Worm (Caenorhabditis elegans) whole organism, L4 larva: ENCODE data around the gene eat-4.

Experiments used
- D1046.2 ChIP-seq: fragments of 200-800 bp; sonication (Bioruptor generic); IDR thresholded peaks from 2 replicates; pipeline ENCODE4 v1.3.6; 2022; ENCODE audit warnings: missing genetic modification characterization, missing compliant biosample characterization
- F10B5.3 ChIP-seq: sonication (generic microtip); optimal IDR thresholded peaks from 2 replicates; lab custom pipeline; 2016; ENCODE audit warnings: mild to moderate bottlenecking, missing genetic modification characterization, missing compliant biosample characterization
- F26F4.8 ChIP-seq: fragments of 200-800 bp; sonication (Bioruptor generic); conservative IDR thresholded peaks from 2 replicates; pipeline ENCODE4 v1.3.6; 2022; ENCODE audit warnings: missing genetic modification characterization, missing compliant biosample characterization
- F44E2.7 ChIP-seq: fragments of 200-800 bp; sonication (Bioruptor generic); IDR thresholded peaks from 2 replicates; pipeline ENCODE4 v2.1.2; 2022; ENCODE audit warnings: missing genetic modification characterization, missing compliant biosample characterization
- F49E8.2 ChIP-seq: sonication (generic microtip); optimal IDR thresholded peaks from 2 replicates; lab custom pipeline; 2016; ENCODE audit warnings: missing compliant biosample characterization, mild to moderate bottlenecking, missing genetic modification characterization, borderline replicate concordance
- Y105C5A.15 ChIP-seq: fragments of 200-800 bp; sonication (Bioruptor generic); IDR thresholded peaks from 2 replicates; pipeline ENCODE4 v1.3.6; 2022; ENCODE audit warnings: missing genetic modification characterization, missing compliant biosample characterization
- Y5F2A.4 ChIP-seq: fragments of 200-800 bp; sonication (Bioruptor generic); optimal IDR thresholded peaks from 2 replicates; lab custom pipeline; 2018; ENCODE audit warnings: mild to moderate bottlenecking, missing genetic modification characterization, missing compliant biosample characterization
- ZK546.5 ChIP-seq, 2 experiments: sonication (generic microtip); optimal IDR thresholded peaks; 2 replicates each; lab custom pipeline; 2017; ENCODE audit warnings: missing biosample characterization in 2 of 2, missing genetic modification characterization in 2 of 2
- aha-1 ChIP-seq: fragments of 150-350 bp; peaks from one replicate; lab custom pipeline; 2014; ENCODE audit warnings: missing biosample characterization, missing genetic modification characterization
- ceh-20 ChIP-seq: fragments of 200-800 bp; sonication (Bioruptor generic); IDR thresholded peaks from 2 replicates; pipeline ENCODE4 v1.3.6; 2022; ENCODE audit warnings: missing genetic modification reagents, missing genetic modification characterization, missing compliant biosample characterization
- ceh-28 ChIP-seq: fragments of 150-350 bp; optimal IDR thresholded peaks from 2 replicates; lab custom pipeline; 2014; ENCODE audit warnings: missing biosample characterization, missing genetic modification reagents, missing genetic modification characterization
- ceh-44 ChIP-seq: fragments of 200-800 bp; sonication (Bioruptor generic); IDR thresholded peaks from 2 replicates; pipeline ENCODE4 v1.3.6; 2022; ENCODE audit warnings: missing genetic modification reagents, missing genetic modification characterization, missing compliant biosample characterization
- ceh-62 ChIP-seq: sonication (generic microtip); optimal IDR thresholded peaks from 2 replicates; lab custom pipeline; 2017; ENCODE audit warnings: missing biosample characterization, missing genetic modification characterization
- ceh-82 ChIP-seq: sonication (generic microtip); optimal IDR thresholded peaks from 2 replicates; lab custom pipeline; 2017; ENCODE audit warnings: missing biosample characterization, missing genetic modification characterization
- cey-2 ChIP-seq: sonication (generic microtip); optimal IDR thresholded peaks from 3 replicates; lab custom pipeline; 2017; ENCODE audit warnings: missing genetic modification characterization, mild to moderate bottlenecking, missing compliant biosample characterization, antibody characterized with exemption, borderline replicate concordance; ENCODE audit not compliant: insufficient read depth
- ctbp-1 ChIP-seq: fragments of 200-800 bp; sonication (Bioruptor generic); IDR thresholded peaks from 2 replicates; pipeline ENCODE4 v1.3.6; 2022; ENCODE audit warnings: missing genetic modification reagents, missing genetic modification characterization, missing compliant biosample characterization
- daf-19 ChIP-seq: fragments of 200-800 bp; sonication (Bioruptor generic); conservative IDR thresholded peaks from 2 replicates; pipeline ENCODE4 v1.3.6; 2022; ENCODE audit warnings: missing genetic modification characterization, missing compliant biosample characterization
- dmd-8 ChIP-seq: fragments of 200-800 bp; sonication (Bioruptor generic); IDR thresholded peaks from 2 replicates; pipeline ENCODE4 v1.3.6; 2022; ENCODE audit warnings: missing genetic modification characterization, missing compliant biosample characterization
- fkh-10 ChIP-seq: fragments of 150-350 bp; optimal IDR thresholded peaks from 2 replicates; lab custom pipeline; 2014; ENCODE audit warnings: missing biosample characterization, missing genetic modification reagents, missing genetic modification characterization
- fos-1 ChIP-seq: fragments of 150-350 bp; optimal IDR thresholded peaks from 2 replicates; lab custom pipeline; 2014; ENCODE audit warnings: missing biosample characterization, missing genetic modification characterization
- gei-8 ChIP-seq: fragments of 200-800 bp; sonication (Bioruptor generic); optimal IDR thresholded peaks from 2 replicates; lab custom pipeline; 2018; ENCODE audit warnings: mild to moderate bottlenecking, missing genetic modification characterization, missing compliant biosample characterization
- hmg-1.1 ChIP-seq: fragments of 200-800 bp; sonication (Bioruptor generic); IDR thresholded peaks from 2 replicates; pipeline ENCODE4 v1.3.6; 2022; ENCODE audit warnings: missing genetic modification reagents, missing genetic modification characterization, missing compliant biosample characterization
- lim-7 ChIP-seq: fragments of 200-800 bp; sonication (Bioruptor generic); IDR thresholded peaks from 2 replicates; pipeline ENCODE4 v1.3.6; 2022; ENCODE audit warnings: missing genetic modification characterization, missing compliant biosample characterization
- lin-1 ChIP-seq: fragments of 200-800 bp; sonication (Bioruptor generic); IDR thresholded peaks from 2 replicates; pipeline ENCODE4 v1.3.6; 2022; ENCODE audit warnings: missing genetic modification reagents, missing genetic modification characterization, missing compliant biosample characterization
- lin-15B ChIP-seq: fragments of 150-350 bp; sonication (generic microtip); optimal IDR thresholded peaks from 3 replicates; lab custom pipeline; 2014; ENCODE audit warnings: missing biosample characterization, missing genetic modification characterization
- lin-29 ChIP-seq: fragments of 200-800 bp; sonication (Bioruptor generic); IDR thresholded peaks from 2 replicates; pipeline ENCODE4 v1.3.6; 2022; ENCODE audit warnings: missing genetic modification reagents, missing genetic modification characterization, missing compliant biosample characterization
- mdl-1 ChIP-seq, 2 experiments: fragments of 150-350 bp in 1 of 2; sonication (generic microtip) in 1 of 2; optimal IDR thresholded peaks; 2 replicates each; lab custom pipeline; 2014 to 2017; ENCODE audit warnings: missing biosample characterization in 2 of 2, missing genetic modification characterization in 2 of 2
- mdt-29 ChIP-seq: fragments of 200-800 bp; sonication (Bioruptor generic); IDR thresholded peaks from 2 replicates; pipeline ENCODE4 v1.3.6; 2022; ENCODE audit warnings: missing genetic modification reagents, missing genetic modification characterization, missing compliant biosample characterization
- mep-1 ChIP-seq: fragments of 150-350 bp; sonication (generic microtip); optimal IDR thresholded peaks from 3 replicates; lab custom pipeline; 2014; ENCODE audit warnings: missing biosample characterization, missing genetic modification characterization
- nhr-102 ChIP-seq: sonication (generic microtip); optimal IDR thresholded peaks from 2 replicates; lab custom pipeline; 2016; ENCODE audit warnings: mild to moderate bottlenecking, missing genetic modification characterization, moderate library complexity, missing compliant biosample characterization
- nhr-111 ChIP-seq: fragments of 200-800 bp; sonication (Bioruptor generic); optimal IDR thresholded peaks from 2 replicates; lab custom pipeline; 2018; ENCODE audit warnings: mild to moderate bottlenecking, missing genetic modification characterization, missing compliant biosample characterization
- nhr-25 ChIP-seq: sonication (generic microtip); optimal IDR thresholded peaks from 2 replicates; lab custom pipeline; 2017; ENCODE audit warnings: missing genetic modification characterization, mild to moderate bottlenecking, missing compliant biosample characterization, antibody characterized with exemption, moderate library complexity, borderline replicate concordance; ENCODE audit not compliant: insufficient read depth
- nhr-42 ChIP-seq: fragments of 200-800 bp; sonication (Bioruptor generic); IDR thresholded peaks from 2 replicates; pipeline ENCODE4 v1.3.6; 2022; ENCODE audit warnings: missing genetic modification characterization, missing compliant biosample characterization
- nhr-76 ChIP-seq: fragments of 150-350 bp; optimal IDR thresholded peaks from 2 replicates; lab custom pipeline; 2014; ENCODE audit warnings: missing biosample characterization, missing genetic modification characterization
- pha-4 ChIP-seq, 2 experiments: fragments of 150-350 bp in 1 of 2; fragments of 200-800 bp in 1 of 2; sonication (Bioruptor generic) in 1 of 2; IDR thresholded peaks in 1 of 2; optimal IDR thresholded peaks in 1 of 2; 2 replicates each; pipeline versions ENCODE4 v1.3.6 to Lab custom; 2014 to 2022; ENCODE audit warnings: missing genetic modification characterization in 2 of 2, missing genetic modification reagents in 2 of 2, missing biosample characterization in 1 of 2, missing compliant biosample characterization in 1 of 2
- pqm-1 ChIP-seq: sonication (generic microtip); optimal IDR thresholded peaks from 2 replicates; lab custom pipeline; 2017; ENCODE audit warnings: missing biosample characterization, missing genetic modification characterization
- rbr-2 ChIP-seq: sonication (generic microtip); optimal IDR thresholded peaks from 2 replicates; lab custom pipeline; 2016; ENCODE audit warnings: missing genotype, missing genetic modification characterization, missing compliant biosample characterization
- set-16 ChIP-seq: fragments of 200-800 bp; sonication (Bioruptor generic); IDR thresholded peaks from 2 replicates; pipeline ENCODE4 v1.3.6; 2022; ENCODE audit warnings: missing genetic modification reagents, missing genetic modification characterization, missing compliant biosample characterization
- spr-1 ChIP-seq: sonication (generic microtip); optimal IDR thresholded peaks from 2 replicates; lab custom pipeline; 2016; ENCODE audit warnings: mild to moderate bottlenecking, missing genetic modification characterization, missing compliant biosample characterization
- spr-3 ChIP-seq: fragments of 200-800 bp; sonication (Bioruptor generic); optimal IDR thresholded peaks from 2 replicates; lab custom pipeline; 2018; ENCODE audit warnings: mild to moderate bottlenecking, missing genetic modification characterization, missing compliant biosample characterization
- tag-97 ChIP-seq: fragments of 200-800 bp; sonication (Bioruptor generic); IDR thresholded peaks from 2 replicates; pipeline ENCODE4 v1.3.6; 2022; ENCODE audit warnings: missing genetic modification characterization, missing compliant biosample characterization
- tra-1 ChIP-seq: fragments of 200-800 bp; sonication (Bioruptor generic); IDR thresholded peaks from 2 replicates; pipeline ENCODE4 v1.3.6; 2022; ENCODE audit warnings: missing genetic modification reagents, missing genetic modification characterization, missing compliant biosample characterization
- unc-130 ChIP-seq: sonication (generic microtip); optimal IDR thresholded peaks from 2 replicates; lab custom pipeline; 2016; ENCODE audit warnings: missing genetic modification reagents, missing genetic modification characterization, missing compliant biosample characterization
- vab-7 ChIP-seq: fragments of 200-800 bp; sonication (Bioruptor generic); IDR thresholded peaks from 2 replicates; pipeline ENCODE4 v1.3.6; 2022; ENCODE audit warnings: missing genetic modification reagents, missing genetic modification characterization, missing compliant biosample characterization
- zfp-2 ChIP-seq: sonication (generic microtip); optimal IDR thresholded peaks from 2 replicates; lab custom pipeline; 2016; ENCODE audit warnings: mild to moderate bottlenecking, missing genetic modification characterization, missing compliant biosample characterization
- zfp-3 ChIP-seq: fragments of 200-800 bp; sonication (Bioruptor generic); conservative IDR thresholded peaks from 2 replicates; pipeline ENCODE4 v1.3.6; 2022; ENCODE audit warnings: missing genetic modification reagents, missing genetic modification characterization, missing compliant biosample characterization

eat-4 gene

ce11 chrIII:9101212-9101611, 35.5 kb upstream of the eat-4 start, which contains the start of gene ZK507.1:
TSS of gene ZK507.1 (minus strand) at chrIII:9101312.
- TF ChIP-seq Y5F2A.4 (GFP tag; lab: Kevin White, UChicago) (no peak), F49E8.2 (tag; lab: Kevin White, UChicago) (no peak), fkh-10 (GFP tag; lab: Kevin White, UChicago) (no peak), mep-1 (tag; lab: Kevin White, UChicago) (no peak), pha-4 (GFP tag; IDR thresholded peaks at IDR 0.05; lab: Robert Waterston, UW) (no peak), pha-4 (tag; optimal IDR thresholded peaks at IDR 0.05; lab: Kevin White, UChicago) (no peak), nhr-102 (tag; lab: Kevin White, UChicago) (no peak), mdl-1 (tag; optimal IDR thresholded peaks at IDR 0.05; lab: Kevin White, UChicago) (no peak), mdt-29 (GFP tag; lab: Robert Waterston, UW) (no peak), lin-29 (GFP tag; lab: Robert Waterston, UW) (no peak), zfp-2 (tag; lab: Kevin White, UChicago) (no peak), ceh-20 (GFP tag; lab: Robert Waterston, UW) (no peak)

ce11 chrIII:9103643-9104042, 33.0 kb upstream of the eat-4 start, which contains the start of gene dos-1:
TSS of gene dos-1 (plus strand) at chrIII:9103943.
- TF ChIP-seq ceh-82 (tag; lab: Kevin White, UChicago) (no peak), ceh-28 (tag; lab: Kevin White, UChicago) (no peak), ceh-44 (GFP tag; lab: Robert Waterston, UW) (no peak), lin-1 (GFP tag; lab: Robert Waterston, UW) (no peak)

- peak; percentile 75 for TF ChIP-seq F26F4.8 (GFP tag; lab: Robert Waterston, UW)
- peak; percentile 20; the same call in 1 of the 2 replicates for TF ChIP-seq set-16
- peak; percentile 67; the same call in 1 of the 2 replicates for TF ChIP-seq daf-19 (GFP tag; lab: Robert Waterston, UW)
- TF ChIP-seq hmg-1.1 (GFP tag; lab: Robert Waterston, UW), result peak; percentile 70
- TF ChIP-seq vab-7 (GFP tag; lab: Robert Waterston, UW), result peak; percentile 90
- 0 out of 2 replicates have a peak, but pooled peaks have one; percentile 56 for TF ChIP-seq lin-29 (GFP tag; lab: Robert Waterston, UW)
- TF ChIP-seq fos-1, result no peak
- peak; percentile 68 for TF ChIP-seq ctbp-1
- TF ChIP-seq ceh-62, result no peak
- peak; percentile 77; the same call in 1 of the 2 replicates for TF ChIP-seq Y105C5A.15 (GFP tag; lab: Robert Waterston, UW)
- peak; percentile 74 for TF ChIP-seq dmd-8 (GFP tag; lab: Robert Waterston, UW)
- TF ChIP-seq D1046.2, result peak; percentile 76
- no peak for TF ChIP-seq lin-15B (tag; lab: Kevin White, UChicago)
- TF ChIP-seq tag-97 (GFP tag; lab: Robert Waterston, UW), result no peak
- no peak for TF ChIP-seq spr-3 (GFP tag; lab: Kevin White, UChicago)
- TF ChIP-seq cey-2 (tag; lab: Kevin White, UChicago), result no peak
- TF ChIP-seq F44E2.7 (GFP tag; lab: Robert Waterston, UW), result 0 out of 2 replicates have a peak, but pooled peaks have one; percentile 71
- TF ChIP-seq gei-8, result peak; percentile 52
- TF ChIP-seq tra-1, result peak; percentile 73
- TF ChIP-seq nhr-42, result no peak
- TF ChIP-seq pha-4 (GFP tag; IDR thresholded peaks at IDR 0.05; lab: Robert Waterston, UW), result no peak
- TF ChIP-seq pha-4 (tag; optimal IDR thresholded peaks at IDR 0.05; lab: Kevin White, UChicago), result no peak
- TF ChIP-seq nhr-25, result no peak
- peak; percentile 41 for TF ChIP-seq spr-1 (tag; lab: Kevin White, UChicago)
- TF ChIP-seq nhr-76 (tag; lab: Kevin White, UChicago), result no peak
- TF ChIP-seq pqm-1 (tag; lab: Kevin White, UChicago), result no peak
- TF ChIP-seq aha-1 (tag; lab: Kevin White, UChicago), result peak; percentile 94
- peak; percentile 26 for TF ChIP-seq Y5F2A.4 (GFP tag; lab: Kevin White, UChicago)
- no peak for TF ChIP-seq zfp-3 (GFP tag; lab: Robert Waterston, UW)
- peak; percentile 57 for TF ChIP-seq unc-130 (GFP tag; lab: Kevin White, UChicago)
- peak; percentile 38 for TF ChIP-seq rbr-2 (tag; lab: Kevin White, UChicago)
- peak; percentile 59 for TF ChIP-seq nhr-111 (GFP tag; lab: Kevin White, UChicago)
- peak; percentile 95 for TF ChIP-seq lim-7 (GFP tag; lab: Robert Waterston, UW)
- no peak for TF ChIP-seq F10B5.3 (tag; lab: Kevin White, UChicago)
- no peak for TF ChIP-seq ZK546.5 (tag; optimal IDR thresholded peaks at IDR 0.05; lab: Kevin White, UChicago)
Measured at ce11 chrIII:9104060-9104459, 32.6 kb upstream of the eat-4 start.
